Worm (Caenorhabditis elegans) whole organism, late embryonic: ENCODE measurements around the gene aipr-1.

ENCODE experiments used
- F13H6.1 ChIP-seq: sonication (generic microtip); optimal IDR thresholded peaks from 2 replicates; lab custom pipeline; 2016; ENCODE audit warnings: missing genetic modification characterization, missing compliant biosample characterization
- ref-2 ChIP-seq: sonication (generic microtip); optimal IDR thresholded peaks from 2 replicates; lab custom pipeline; 2016; ENCODE audit warnings: missing genetic modification characterization, missing compliant biosample characterization
- sox-4 ChIP-seq: sonication (generic microtip); optimal IDR thresholded peaks from 2 replicates; lab custom pipeline; 2017; ENCODE audit warnings: mild to moderate bottlenecking, missing genetic modification characterization, inconsistent platforms, missing compliant biosample characterization
- tbx-2 ChIP-seq: sonication (generic microtip); optimal IDR thresholded peaks from 2 replicates; lab custom pipeline; 2016; ENCODE audit warnings: missing genetic modification characterization, missing compliant biosample characterization

ce11 chrII:6544842-6545410 lies 49.1 kb downstream of the aipr-1 start, which contains the start of gene lron-15:
- TF ChIP-seq tbx-2 (tag; lab: Kevin White, UChicago) (no peak), ref-2 (tag; lab: Kevin White, UChicago) (no peak), sox-4 (tag; lab: Kevin White, UChicago) (no peak), F13H6.1 (tag; lab: Kevin White, UChicago) (no peak)
